Worm (Caenorhabditis elegans) whole organism, midembryonic: ENCODE results near the gene praf-3.

Experiments used
- T22C8.4 ChIP-seq: fragments of 200-800 bp; sonication (Bioruptor generic); IDR thresholded peaks from 2 replicates; pipeline ENCODE4 v1.3.6; 2022; ENCODE audit warnings: missing genetic modification characterization, missing compliant biosample characterization
- flt-1 ChIP-seq: fragments of 200-800 bp; sonication (Bioruptor generic); IDR thresholded peaks from 2 replicates; pipeline ENCODE4 v1.3.6; 2022; ENCODE audit warnings: missing genetic modification characterization, missing compliant biosample characterization
- ref-1 ChIP-seq: fragments of 200-800 bp; sonication (Bioruptor generic); conservative IDR thresholded peaks from 2 replicates; pipeline ENCODE4 v1.3.6; 2022; ENCODE audit warnings: missing genetic modification reagents, missing genetic modification characterization, missing compliant biosample characterization
- ztf-23 ChIP-seq: fragments of 200-800 bp; sonication (Bioruptor generic); IDR thresholded peaks from 2 replicates; pipeline ENCODE4 v1.3.6; 2022; ENCODE audit warnings: missing genetic modification reagents, missing genetic modification characterization, missing compliant biosample characterization

DNA sequence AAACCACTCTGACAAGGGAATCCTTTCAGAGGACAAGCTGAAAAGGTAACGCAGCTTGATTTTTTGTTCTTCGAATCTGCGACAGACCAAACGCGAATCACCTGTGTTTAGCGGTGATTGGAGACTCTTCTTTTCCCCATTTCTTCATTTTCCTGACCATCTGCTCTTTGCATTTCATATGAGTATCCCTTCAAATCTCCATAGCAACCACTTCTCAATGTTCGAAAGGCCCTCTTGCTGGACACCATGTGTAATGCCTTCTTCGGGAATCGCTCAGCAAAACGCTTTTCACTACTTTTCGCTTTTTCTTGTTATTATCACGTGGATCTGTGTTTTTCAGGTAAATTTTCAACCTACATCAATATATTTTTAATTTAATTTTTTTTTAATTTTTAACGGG, 46.8 kb downstream of the praf-3 start, which contains the start of the genes T26A8.3 and tmem-231:
- TF ChIP-seq T22C8.4 (GFP tag; lab: Robert Waterston, UW) = no peak
- no peak for TF ChIP-seq flt-1 (GFP tag; lab: Robert Waterston, UW)
- TF ChIP-seq ref-1 = no peak
- TF ChIP-seq ztf-23 (GFP tag; lab: Robert Waterston, UW) = no peak
